Worm (Caenorhabditis elegans) whole organism, L1 larva: ENCODE results near the gene flp-26.

Source experiments
- aly-2 ChIP-seq: fragments of 150-350 bp; optimal IDR thresholded peaks from 2 replicates; lab custom pipeline; 2014; ENCODE audit warnings: missing biosample characterization, missing genetic modification characterization
- blmp-1 ChIP-seq: fragments of 150-350 bp; optimal IDR thresholded peaks from 2 replicates; lab custom pipeline; 2014; ENCODE audit warnings: missing biosample characterization, missing genetic modification characterization
- ceh-8 ChIP-seq: fragments of 200-800 bp; sonication (Bioruptor generic); optimal IDR thresholded peaks from 2 replicates; lab custom pipeline; 2018; ENCODE audit warnings: mild to moderate bottlenecking, missing genetic modification characterization, moderate library complexity, missing compliant biosample characterization
- ceh-82 ChIP-seq, 3 experiments: fragments of 150-350 bp in 1 of 3; sonication (generic microtip) in 2 of 3; optimal IDR thresholded peaks; 2 replicates each; lab custom pipeline; 2014 to 2017; ENCODE audit warnings: missing biosample characterization in 3 of 3, missing genetic modification characterization in 3 of 3
- dsc-1 ChIP-seq: sonication (generic microtip); optimal IDR thresholded peaks from 2 replicates; lab custom pipeline; 2016; ENCODE audit warnings: mild to moderate bottlenecking, missing genetic modification characterization, missing compliant biosample characterization
- efl-1 ChIP-seq, 4 experiments: fragments of 150-350 bp; optimal IDR thresholded peaks in 3 of 4; peaks in 1 of 4; 1 replicate in 1 of 4; 2 replicates in 3 of 4; lab custom pipeline; 2014; ENCODE audit warnings: missing biosample characterization in 2 of 4, missing genetic modification characterization in 2 of 4, missing genetic modification reagents in 2 of 4
- efl-3 ChIP-seq: fragments of 200-800 bp; sonication (Bioruptor generic); optimal IDR thresholded peaks from 2 replicates; lab custom pipeline; 2018; ENCODE audit warnings: mild to moderate bottlenecking, missing genetic modification characterization, missing compliant biosample characterization
- egl-13 ChIP-seq: sonication (generic microtip); optimal IDR thresholded peaks from 2 replicates; lab custom pipeline; 2016; ENCODE audit warnings: missing genotype, missing genetic modification reagents, missing genetic modification characterization, missing compliant biosample characterization
- elt-2 ChIP-seq: sonication (generic microtip); optimal IDR thresholded peaks from 2 replicates; lab custom pipeline; 2016; ENCODE audit warnings: missing genetic modification characterization, mild to moderate bottlenecking, inconsistent platforms, missing compliant biosample characterization, missing genetic modification reagents
- ets-5 ChIP-seq: fragments of 200-800 bp; sonication (Bioruptor generic); IDR thresholded peaks from 2 replicates; pipeline ENCODE4 v1.3.6; 2022; ENCODE audit warnings: missing genetic modification characterization, missing compliant biosample characterization
- fkh-4 ChIP-seq: sonication (generic microtip); optimal IDR thresholded peaks from 2 replicates; lab custom pipeline; 2016; ENCODE audit warnings: missing compliant biosample characterization, missing genetic modification characterization, borderline replicate concordance
- hpl-2 ChIP-seq: fragments of 150-350 bp; optimal IDR thresholded peaks from 2 replicates; lab custom pipeline; 2014; ENCODE audit warnings: missing biosample characterization, missing genetic modification reagents, missing genetic modification characterization
- lin-13 ChIP-seq: fragments of 150-350 bp; optimal IDR thresholded peaks from 2 replicates; lab custom pipeline; 2014; ENCODE audit warnings: missing biosample characterization, missing genetic modification reagents, missing genetic modification characterization
- lin-14 ChIP-seq: fragments of 200-800 bp; sonication (Bioruptor generic); optimal IDR thresholded peaks from 2 replicates; lab custom pipeline; 2018; ENCODE audit warnings: mild to moderate bottlenecking, missing genetic modification characterization, moderate library complexity, missing compliant biosample characterization
- lin-15B ChIP-seq: fragments of 150-350 bp; sonication (generic microtip); optimal IDR thresholded peaks from 3 replicates; lab custom pipeline; 2014; ENCODE audit warnings: missing biosample characterization, missing genetic modification characterization
- lin-35 ChIP-seq, 2 experiments: fragments of 150-350 bp; optimal IDR thresholded peaks; 2 replicates each; lab custom pipeline; 2014; ENCODE audit warnings: missing biosample characterization in 2 of 2, missing genetic modification characterization in 2 of 2, missing genetic modification reagents in 2 of 2
- lsy-2 ChIP-seq, 2 experiments: fragments of 150-350 bp; optimal IDR thresholded peaks; 2 replicates each; lab custom pipeline; 2014; ENCODE audit warnings: missing biosample characterization in 2 of 2, missing genetic modification characterization in 2 of 2
- mdl-1 ChIP-seq, 2 experiments: fragments of 150-350 bp; optimal IDR thresholded peaks; 2 replicates each; lab custom pipeline; 2014 to 2017; ENCODE audit warnings: missing biosample characterization in 2 of 2, missing genetic modification characterization in 2 of 2, inconsistent platforms in 1 of 2
- mep-1 ChIP-seq: fragments of 150-350 bp; optimal IDR thresholded peaks from 2 replicates; lab custom pipeline; 2014; ENCODE audit warnings: missing biosample characterization, missing genetic modification characterization
- nhr-19 ChIP-seq: fragments of 200-800 bp; sonication (Bioruptor generic); conservative IDR thresholded peaks from 2 replicates; pipeline ENCODE4 v1.3.6; 2022; ENCODE audit warnings: missing genetic modification characterization, missing compliant biosample characterization
- nhr-71 ChIP-seq: sonication (generic microtip); optimal IDR thresholded peaks from 2 replicates; lab custom pipeline; 2016; ENCODE audit warnings: mild to moderate bottlenecking, missing genetic modification characterization, moderate library complexity, missing compliant biosample characterization
- nhr-85 ChIP-seq: sonication (generic microtip); peaks from one replicate; lab custom pipeline; 2016; ENCODE audit warnings: missing genetic modification characterization, inconsistent platforms, missing compliant biosample characterization
- pag-3 ChIP-seq: sonication (generic microtip); optimal IDR thresholded peaks from 2 replicates; lab custom pipeline; 2017; ENCODE audit warnings: missing genetic modification characterization, mild to moderate bottlenecking, missing compliant biosample characterization, antibody characterized with exemption, borderline replicate concordance; ENCODE audit not compliant: insufficient read depth
- rnt-1 ChIP-seq: sonication (generic microtip); optimal IDR thresholded peaks from 2 replicates; lab custom pipeline; 2016; ENCODE audit warnings: mild to moderate bottlenecking, missing genetic modification characterization, moderate library complexity, missing compliant biosample characterization
- snu-23 ChIP-seq: sonication (generic microtip); optimal IDR thresholded peaks from 2 replicates; lab custom pipeline; 2016; ENCODE audit warnings: missing genetic modification characterization, missing compliant biosample characterization
- sox-4 ChIP-seq: sonication (generic microtip); optimal IDR thresholded peaks from 2 replicates; lab custom pipeline; 2016; ENCODE audit warnings: missing genetic modification characterization, missing compliant biosample characterization
- unc-30 ChIP-seq: sonication (generic microtip); optimal IDR thresholded peaks from 2 replicates; lab custom pipeline; 2017; ENCODE audit warnings: missing biosample characterization, missing genetic modification characterization
- unc-62 ChIP-seq: fragments of 150-350 bp; optimal IDR thresholded peaks from 2 replicates; lab custom pipeline; 2014; ENCODE audit warnings: missing biosample characterization, missing genetic modification reagents, missing genetic modification characterization
- unc-86 ChIP-seq: sonication (generic microtip); optimal IDR thresholded peaks from 2 replicates; lab custom pipeline; 2016; ENCODE audit warnings: missing genetic modification characterization, missing compliant biosample characterization
- xbp-1 ChIP-seq: sonication (generic microtip); optimal IDR thresholded peaks from 2 replicates; lab custom pipeline; 2016; ENCODE audit warnings: missing genetic modification characterization, missing compliant biosample characterization
- zip-4 ChIP-seq: fragments of 200-800 bp; sonication (Bioruptor generic); optimal IDR thresholded peaks from 2 replicates; lab custom pipeline; 2018; ENCODE audit warnings: mild to moderate bottlenecking, missing genetic modification characterization, moderate library complexity, missing compliant biosample characterization

Gene flp-26

ce11 chrX:7040760-7041159 lies 11.8 kb downstream of the flp-26 start (continued):
- TF ChIP-seq nhr-19 (GFP tag; lab: Robert Waterston, UW) (no peak), ceh-82 (tag; optimal IDR thresholded peaks at IDR 0.05; lab: Kevin White, UChicago) (no peak), lin-15B (no peak), lin-35 (GFP tag; optimal IDR thresholded peaks at IDR 0.05; lab: Kevin White, UChicago) (no peak), ceh-8 (no peak), pag-3 (tag; lab: Kevin White, UChicago) (no peak)

DNA sequence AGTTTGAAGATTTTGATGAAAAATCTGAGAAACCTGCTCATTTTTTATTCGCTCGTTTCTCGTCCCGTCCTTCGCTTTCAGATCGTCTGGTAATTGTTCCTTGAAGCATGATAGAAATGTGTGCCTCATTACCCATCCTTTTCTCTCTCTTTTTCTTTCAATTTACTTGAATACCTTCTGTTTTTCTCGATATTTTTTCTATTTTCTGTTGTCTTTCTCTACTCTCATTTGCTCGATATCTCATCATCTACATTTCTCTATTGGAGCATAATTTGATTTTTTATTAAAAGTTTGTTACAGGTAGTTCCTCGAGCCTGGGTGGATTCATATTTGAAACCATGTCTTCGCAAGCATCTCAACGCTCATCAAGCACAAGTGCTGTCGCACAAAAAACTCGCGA lies 21.4 kb downstream of the flp-26 start, which contains the start of gene ubc-17:
Gene ubc-17 (plus strand): TSS at position 301 of the 400 bp plus-strand sequence.
- TF ChIP-seq lin-14 (GFP tag; lab: Kevin White, UChicago) (peak; percentile 9), efl-1 (optimal IDR thresholded peaks at IDR 0.05; lab: Kevin White, UChicago) (no peak), efl-1 (GFP tag; optimal IDR thresholded peaks at IDR 0.05 in 1 of 2; lab: Kevin White, UChicago) (no peak)
- TF ChIP-seq, all 84 proteins: peak for 1

- TF ChIP-seq blmp-1 = peak; percentile 55
- no peak for TF ChIP-seq elt-2
Measured at ce11 chrX:7057357-7057756, 28.4 kb downstream of the flp-26 start, which contains the start of gene B0403.5. B0403.5 (plus strand) TSS chrX:7057724.

DNA sequence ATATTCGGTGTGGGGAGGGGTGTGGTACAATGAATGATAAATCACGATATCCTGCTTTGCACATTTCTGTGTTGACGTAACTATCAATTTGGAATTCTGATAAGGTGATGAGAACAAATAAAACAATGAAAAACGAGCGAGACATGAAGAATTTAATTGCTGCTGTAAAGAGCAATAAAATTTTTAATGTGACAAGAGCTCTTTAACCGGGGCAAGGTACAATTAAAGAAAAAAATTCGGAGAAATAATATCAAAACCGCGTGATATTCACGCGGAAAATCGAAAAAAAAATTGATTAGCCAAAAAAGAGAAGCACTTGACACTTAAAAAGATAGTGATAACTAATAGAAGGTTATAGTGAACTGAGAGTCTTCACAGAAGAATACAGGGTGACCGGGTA lies 32.3 kb downstream of the flp-26 start:
- TF ChIP-seq rnt-1 (tag; lab: Kevin White, UChicago) (no peak), lin-13 (GFP tag; lab: Kevin White, UChicago) (no peak), unc-86 (no peak), unc-62 (no peak), elt-2 (peak; percentile 40)

DNA sequence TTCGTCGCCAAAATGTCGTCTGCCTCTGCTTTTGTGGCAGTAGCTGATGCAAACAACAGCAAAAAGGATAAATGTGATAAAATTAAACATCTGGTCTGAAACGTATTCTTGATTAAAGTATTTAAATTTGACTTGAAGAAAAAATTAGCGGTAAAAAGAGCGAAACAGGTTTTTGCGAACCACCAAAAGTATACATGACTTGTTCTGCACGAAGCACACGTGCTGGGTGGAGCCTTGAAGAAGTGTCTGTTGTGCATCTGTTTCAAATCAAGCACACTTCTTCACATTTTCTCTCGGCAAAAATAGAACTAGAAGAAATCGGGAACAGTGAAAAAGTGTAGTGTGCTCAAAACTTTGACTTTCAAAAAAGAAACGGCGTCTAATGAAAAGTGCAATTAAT lies 34.3 kb downstream of the flp-26 start, which contains the start of gene B0403.3:
Gene B0403.3 (minus strand): TSS at position 101 of the 400 bp plus-strand sequence.
- TF ChIP-seq snu-23 (GFP tag; lab: Kevin White, UChicago) (no peak), efl-3 (GFP tag; lab: Kevin White, UChicago) (no peak), sox-4 (tag; lab: Kevin White, UChicago) (no peak), fkh-4 (tag; lab: Kevin White, UChicago) (peak; percentile 29), mep-1 (no peak), dsc-1 (tag; lab: Kevin White, UChicago) (peak; percentile 81), zip-4 (GFP tag; lab: Kevin White, UChicago) (no peak), unc-30 (no peak), unc-86 (no peak), hpl-2 (GFP tag; lab: Kevin White, UChicago) (no peak), mdl-1 (tag; optimal IDR thresholded peaks at IDR 0.05; lab: Kevin White, UChicago) (no peak), lin-35 (GFP tag; optimal IDR thresholded peaks at IDR 0.05; lab: Kevin White, UChicago) (no peak), lsy-2 (tag; optimal IDR thresholded peaks at IDR 0.05; lab: Kevin White, UChicago) (no peak)

- TF ChIP-seq xbp-1 (tag; lab: Kevin White, UChicago) (peak; percentile 50), egl-13 (tag; lab: Kevin White, UChicago) (no peak), nhr-71 (tag; lab: Kevin White, UChicago) (peak; percentile 23), ets-5 (GFP tag; lab: Robert Waterston, UW) (no peak), efl-1 (optimal IDR thresholded peaks at IDR 0.05; lab: Kevin White, UChicago) (no peak), efl-1 (GFP tag; optimal IDR thresholded peaks at IDR 0.05 in 1 of 2; lab: Kevin White, UChicago) (peak in 1 of 2 experiments; percentile 75), aly-2 (tag; lab: Kevin White, UChicago) (peak; percentile 61), nhr-85 (tag; lab: Kevin White, UChicago) (peak; percentile 8)
Measured at ce11 chrX:7066003-7066402, 37.1 kb downstream of the flp-26 start.
